Worm (Caenorhabditis elegans): ENCODE measurements around the gene B0244.17.
A peak's percentile ranks its signal among the peaks of the same experiment; 100 is the strongest.

B0244.17 gene

ce11 chrIII:5734905-5735304 is 1.9 kb downstream of the B0244.17 start, which contains the start of gene B0244.10:
B0244.10 (plus strand) TSS chrIII:5735158.
- TF ChIP-seq nhr-77 (tag; optimal IDR thresholded peaks at IDR 0.05) (no peak), nhr-10 (tag; optimal IDR thresholded peaks at IDR 0.05) (no peak), fos-1 (tag; optimal IDR thresholded peaks at IDR 0.05) (peak; percentile 98), crh-2 (tag; optimal IDR thresholded peaks at IDR 0.05) (peak; percentile 34), gmeb-1 (tag; optimal IDR thresholded peaks at IDR 0.05) (peak; percentile 2)

ce11 chrIII:5737708-5738107 is 4.7 kb downstream of the B0244.17 start, which contains the start of gene B0244.6:
B0244.6 (plus strand) TSS chrIII:5738008.
- TF ChIP-seq peb-1 (tag; optimal IDR thresholded peaks at IDR 0.05) = no peak

DNA sequence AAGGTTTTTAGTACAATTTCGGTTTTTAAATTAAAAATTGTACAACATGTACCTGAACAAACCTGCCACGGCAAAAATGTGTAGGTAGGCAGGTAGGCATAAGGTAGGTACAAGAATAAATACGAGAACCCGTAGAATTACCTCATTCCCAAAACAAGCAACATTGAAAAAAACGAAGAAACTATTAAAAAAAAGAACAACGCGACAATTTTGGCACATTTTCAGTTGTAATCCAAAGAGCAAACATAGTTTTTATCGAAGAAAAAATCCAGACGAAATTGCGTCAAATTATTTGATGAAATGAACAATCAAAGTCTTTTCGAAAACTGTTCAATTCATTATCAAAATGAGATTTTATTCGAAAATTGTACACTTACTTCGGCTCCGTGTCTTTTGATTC is 7.6 kb downstream of the B0244.17 start, which contains the start of gene B0244.16:
Gene B0244.16, plus strand, starts transcription at position 301 of the 400 bp plus-strand sequence.
- TF ChIP-seq crh-2 (tag; optimal IDR thresholded peaks at IDR 0.05) (no peak), nhr-11 (tag; optimal IDR thresholded peaks at IDR 0.05) (no peak), dmd-4 (tag; optimal IDR thresholded peaks at IDR 0.05) (no peak), peb-1 (tag; optimal IDR thresholded peaks at IDR 0.05) (no peak), mab-5 (tag; optimal IDR thresholded peaks at IDR 0.05) (no peak), sma-9 (GFP tag; optimal IDR thresholded peaks at IDR 0.05) (no peak), sma-9 (tag; optimal IDR thresholded peaks at IDR 0.05) (no peak), ceh-82 (tag; optimal IDR thresholded peaks at IDR 0.05) (no peak), unc-62 (GFP tag; optimal IDR thresholded peaks at IDR 0.05) (no peak), unc-55 (GFP tag; optimal IDR thresholded peaks at IDR 0.05) (no peak)

DNA sequence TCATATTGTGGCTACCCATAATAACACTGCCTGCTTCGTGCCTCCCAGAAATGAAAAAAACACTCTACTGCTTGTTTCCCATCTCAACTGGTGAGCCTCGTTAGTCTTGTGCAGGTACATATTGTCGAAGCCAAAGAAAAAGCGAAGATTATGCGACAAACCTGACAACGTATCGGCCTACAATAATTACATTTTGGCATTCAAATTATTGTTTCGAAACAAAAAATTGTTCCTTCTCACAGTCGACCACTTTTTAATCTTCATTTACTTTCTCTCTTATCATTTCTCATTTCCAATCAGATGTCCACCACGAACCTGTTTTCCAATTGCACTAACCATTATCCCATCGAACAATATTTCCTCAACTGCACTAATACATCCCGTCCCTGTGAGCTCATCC is 10.1 kb downstream of the B0244.17 start, which contains the start of gene B0244.15:
Gene B0244.15, plus strand, starts transcription at position 301 of the 400 bp plus-strand sequence.
- no peak for TF ChIP-seq ztf-11 (tag; optimal IDR thresholded peaks at IDR 0.05)
- no peak for TF ChIP-seq snpc-4 (tag; optimal IDR thresholded peaks at IDR 0.05)
- TF ChIP-seq aly-2 (tag; optimal IDR thresholded peaks at IDR 0.05) = no peak
- no peak for TF ChIP-seq unc-55 (GFP tag; optimal IDR thresholded peaks at IDR 0.05)
- no peak for TF ChIP-seq blmp-1 (tag; optimal IDR thresholded peaks at IDR 0.05; ENCODE audit: insufficient read depth)
- TF ChIP-seq mdl-1 (tag; optimal IDR thresholded peaks at IDR 0.05) = no peak
- no peak for TF ChIP-seq nhr-237 (tag; optimal IDR thresholded peaks at IDR 0.05)
- TF ChIP-seq skn-1 (tag; optimal IDR thresholded peaks at IDR 0.05) = no peak
- TF ChIP-seq lin-39 (tag; optimal IDR thresholded peaks at IDR 0.05) = no peak
- TF ChIP-seq alr-1 (tag; optimal IDR thresholded peaks at IDR 0.05) = no peak
- no peak for TF ChIP-seq nhr-12 (tag; optimal IDR thresholded peaks at IDR 0.05)
- TF ChIP-seq sma-9 (GFP tag; optimal IDR thresholded peaks at IDR 0.05) = no peak
- no peak for TF ChIP-seq sma-9 (tag; optimal IDR thresholded peaks at IDR 0.05)
- no peak for TF ChIP-seq dmd-4 (tag; optimal IDR thresholded peaks at IDR 0.05)
- TF ChIP-seq ama-1 (optimal IDR thresholded peaks at IDR 0.05) = no peak

DNA sequence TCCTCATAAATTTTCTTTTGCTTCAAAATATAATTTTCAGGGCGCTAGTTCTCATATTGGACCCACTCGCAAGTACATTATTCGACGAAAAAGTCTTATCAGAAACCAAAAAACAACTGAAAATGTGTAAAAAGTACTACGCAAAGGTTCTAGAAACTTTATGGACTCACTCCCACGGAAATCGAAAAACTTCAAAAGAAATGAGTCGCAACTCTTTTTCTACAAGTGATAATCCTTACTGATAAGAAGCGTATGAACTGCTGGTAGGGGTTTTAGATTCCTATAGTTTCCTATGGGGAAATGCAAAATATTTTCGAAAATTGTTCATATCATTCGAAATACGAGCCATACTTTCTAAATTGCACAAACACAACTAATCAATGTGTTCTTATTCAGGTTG is 11.6 kb downstream of the B0244.17 start, which contains the start of gene B0244.5:
Gene B0244.5, plus strand, starts transcription at position 301 of the 400 bp plus-strand sequence.
- TF ChIP-seq alr-1 (tag; optimal IDR thresholded peaks at IDR 0.05) (no peak), R02D3.7 (tag; optimal IDR thresholded peaks at IDR 0.05) (no peak), gmeb-1 (tag; optimal IDR thresholded peaks at IDR 0.05) (no peak), nhr-77 (tag; optimal IDR thresholded peaks at IDR 0.05) (no peak), nhr-10 (tag; optimal IDR thresholded peaks at IDR 0.05) (no peak), mdl-1 (tag; optimal IDR thresholded peaks at IDR 0.05) (no peak), fos-1 (tag; optimal IDR thresholded peaks at IDR 0.05) (peak; percentile 4), nhr-21 (tag; optimal IDR thresholded peaks at IDR 0.05) (no peak)

DNA sequence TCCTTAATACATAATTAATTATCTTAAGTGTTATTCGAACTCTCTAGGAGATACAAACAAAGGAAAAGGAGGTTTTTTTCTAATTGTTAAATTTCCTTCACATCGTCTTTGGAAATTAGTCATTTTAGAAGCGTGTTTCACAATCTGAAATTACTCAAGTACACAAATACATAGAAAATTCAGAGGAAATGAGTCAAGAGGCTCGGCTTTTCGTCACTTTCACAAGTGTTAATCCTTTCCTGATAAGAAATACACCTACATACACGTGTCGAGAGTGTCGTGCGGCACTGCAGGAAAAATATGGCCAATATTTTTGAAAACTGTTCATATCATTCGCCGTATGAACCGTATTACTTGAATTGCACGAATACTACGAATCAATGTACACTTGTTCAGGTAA is 14.2 kb downstream of the B0244.17 start, which contains the start of gene B0244.4:
Gene B0244.4, plus strand, starts transcription at position 301 of the 400 bp plus-strand sequence.
- no peak for TF ChIP-seq F13H6.1 (tag; optimal IDR thresholded peaks at IDR 0.05)
- no peak for TF ChIP-seq sem-4 (tag; optimal IDR thresholded peaks at IDR 0.05)
- no peak for TF ChIP-seq unc-62 (GFP tag; optimal IDR thresholded peaks at IDR 0.05)
- TF ChIP-seq snpc-4 (tag; optimal IDR thresholded peaks at IDR 0.05) = no peak
- no peak for TF ChIP-seq peb-1 (tag; optimal IDR thresholded peaks at IDR 0.05)
- TF ChIP-seq lsy-2 (tag; optimal IDR thresholded peaks at IDR 0.05) = no peak
- TF ChIP-seq zag-1 (tag; optimal IDR thresholded peaks at IDR 0.05) = no peak
- no peak for TF ChIP-seq ZK546.5 (tag; optimal IDR thresholded peaks at IDR 0.05)
- TF ChIP-seq ztf-4 (tag; optimal IDR thresholded peaks at IDR 0.05) = no peak
- TF ChIP-seq mab-5 (tag; optimal IDR thresholded peaks at IDR 0.05) = no peak
- no peak for TF ChIP-seq nhr-25 (tag; optimal IDR thresholded peaks at IDR 0.05)
- no peak for TF ChIP-seq aly-2 (tag; optimal IDR thresholded peaks at IDR 0.05)
- TF ChIP-seq ceh-82 (tag; optimal IDR thresholded peaks at IDR 0.05) = no peak
- no peak for TF ChIP-seq nhr-237 (tag; optimal IDR thresholded peaks at IDR 0.05)
